Fruit fly (Drosophila melanogaster): ENCODE results near the gene CG17726.

The CG17726 gene

dm6 chr3R:11209801-11210402 lies 16.7 kb upstream of the CG17726 start, which contains the start of the genes SdhC and Tctp (continued):
- TF ChIP-seq CG31224 (GFP tag; IDR thresholded peaks at IDR 0.05) (no peak), Hmr (GFP tag; optimal IDR thresholded peaks at IDR 0.05) (peak; percentile 73), CG14441 (GFP tag; IDR thresholded peaks at IDR 0.05) (no peak), maf-S (GFP tag; optimal IDR thresholded peaks at IDR 0.05) (no peak), NK7.1 (GFP tag; optimal IDR thresholded peaks at IDR 0.05) (no peak), YL-1 (GFP tag; optimal IDR thresholded peaks at IDR 0.05) (peak; percentile 90), Ssrp (tag; optimal IDR thresholded peaks at IDR 0.05) (no peak), CG8944 (GFP tag; optimal IDR thresholded peaks at IDR 0.05) (no peak), CG10321 (GFP tag; IDR thresholded peaks at IDR 0.05) (peak; percentile 8; the same call in 1 of the 2 replicates), Eip74EF (GFP tag; optimal IDR thresholded peaks at IDR 0.05) (peak in 1 of 2 experiments; percentile 35), caup (GFP tag; optimal IDR thresholded peaks at IDR 0.05; ENCODE audit: severe bottlenecking) (peak; percentile 20), Bgb (GFP tag; IDR thresholded peaks at IDR 0.05; ENCODE audit: partially characterized antibody) (peak; percentile 66), lov (optimal IDR thresholded peaks at IDR 0.05) (no peak), lov (GFP tag; IDR thresholded peaks at IDR 0.05) (no peak), CG1024 (GFP tag; IDR thresholded peaks at IDR 0.05) (no peak), MBD-R2 (GFP tag; IDR thresholded peaks at IDR 0.05) (0 out of 2 replicates have a peak, but pooled peaks have one; percentile 25), Side (GFP tag; optimal IDR thresholded peaks at IDR 0.05) (no peak), tll (GFP tag; optimal IDR thresholded peaks at IDR 0.05) (no peak), CG1792 (GFP tag; optimal IDR thresholded peaks at IDR 0.05) (no peak), CG9797 (GFP tag; optimal IDR thresholded peaks at IDR 0.05) (peak; percentile 67), pan (optimal IDR thresholded peaks at IDR 0.05) (no peak), pan (GFP tag; optimal IDR thresholded peaks at IDR 0.05 in 1 of 2, IDR thresholded peaks at IDR 0.05 in 1 of 2) (peak in 1 of 2 experiments; percentile 29), CG16813 (GFP tag; IDR thresholded peaks at IDR 0.05; ENCODE audit: partially characterized antibody) (peak; percentile 20; the same call in 1 of the 3 replicates), CG8290 (GFP tag; optimal IDR thresholded peaks at IDR 0.05) (peak; percentile 28), CG8290 (tag; optimal IDR thresholded peaks at IDR 0.05) (peak in 1 of 2 experiments; percentile 71), CG11398 (GFP tag; optimal IDR thresholded peaks at IDR 0.05) (no peak), CG9727 (GFP tag; optimal IDR thresholded peaks at IDR 0.05) (peak; percentile 62), CG8388 (GFP tag; optimal IDR thresholded peaks at IDR 0.05) (peak; percentile 15), Hr3 (GFP tag; optimal IDR thresholded peaks at IDR 0.05) (peak; percentile 41), ham (GFP tag; IDR thresholded peaks at IDR 0.05) (no peak), CG1602 (GFP tag; optimal IDR thresholded peaks at IDR 0.05) (peak; percentile 0), CG9609 (GFP tag; optimal IDR thresholded peaks at IDR 0.05) (no peak), CoRest (tag; optimal IDR thresholded peaks at IDR 0.05) (peak; percentile 64), CG31365 (tag; optimal IDR thresholded peaks at IDR 0.05) (no peak), Lhr (GFP tag; optimal IDR thresholded peaks at IDR 0.05) (peak; percentile 58), CG15011 (GFP tag; optimal IDR thresholded peaks at IDR 0.05) (no peak), Nf-YA (GFP tag; IDR thresholded peaks at IDR 0.05) (no peak), Rx (GFP tag; IDR thresholded peaks at IDR 0.05) (no peak), Xrp1 (GFP tag; IDR thresholded peaks at IDR 0.05) (no peak; the same call in 1 of the 2 replicates), CG1233 (GFP tag; optimal IDR thresholded peaks at IDR 0.05) (peak; percentile 13), scrt (GFP tag; optimal IDR thresholded peaks at IDR 0.05) (peak; percentile 32), CG13424 (tag; optimal IDR thresholded peaks at IDR 0.05) (peak; percentile 60), eve (GFP tag; optimal IDR thresholded peaks at IDR 0.05) (no peak), ttk (GFP tag; IDR thresholded peaks at IDR 0.05) (no peak), Ada2b (GFP tag; IDR thresholded peaks at IDR 0.05) (no peak), Atf3 (GFP tag; optimal IDR thresholded peaks at IDR 0.05) (no peak), cg (GFP tag; optimal IDR thresholded peaks at IDR 0.05) (no peak), dimm (GFP tag; IDR thresholded peaks at IDR 0.05) (no peak), CG1529 (GFP tag; optimal IDR thresholded peaks at IDR 0.05) (peak; percentile 6), CG17802 (tag; optimal IDR thresholded peaks at IDR 0.05) (peak; percentile 6), Bdp1 (GFP tag; optimal IDR thresholded peaks at IDR 0.05) (no peak)

Measured in whole organism, embryonic.